Fruit fly (Drosophila melanogaster) whole organism, prepupa: ENCODE results near the gene dsf.

Source experiments
- Blimp-1 ChIP-seq: fragments of 200-800 bp; sonication (Bioruptor generic); optimal IDR thresholded peaks from 3 replicates; lab custom pipeline; 2017; ENCODE audit warnings: missing biosample characterization, missing genetic modification characterization, mild to moderate bottlenecking, moderate library complexity, missing genetic modification reagents
- CG10631 ChIP-seq: fragments of 200-800 bp; sonication (Bioruptor generic); optimal IDR thresholded peaks from 2 replicates; lab custom pipeline; 2016; ENCODE audit warnings: missing biosample characterization, missing genetic modification characterization
- CG10669 ChIP-seq: fragments of 200-800 bp; sonication (Bioruptor generic); optimal IDR thresholded peaks from 3 replicates; lab custom pipeline; 2018; ENCODE audit warnings: missing biosample characterization, mild to moderate bottlenecking, missing genetic modification characterization, moderate library complexity
- CG11762 ChIP-seq: fragments of 200-800 bp; sonication (Bioruptor generic); optimal IDR thresholded peaks from 3 replicates; lab custom pipeline; 2016; ENCODE audit warnings: missing biosample characterization, missing genetic modification characterization; ENCODE audit not compliant: insufficient read depth
- CG11902 ChIP-seq: fragments of 200-800 bp; sonication (Bioruptor generic); optimal IDR thresholded peaks from 3 replicates; lab custom pipeline; 2016; ENCODE audit warnings: missing biosample characterization, missing genetic modification characterization
- CG15336 ChIP-seq: fragments of 200-800 bp; sonication (Bioruptor generic); IDR thresholded peaks from 2 replicates; pipeline ENCODE4 v1.3.6; 2022; ENCODE audit warnings: missing biosample characterization, missing genetic modification characterization
- CG1621 ChIP-seq: fragments of 200-800 bp; sonication (Bioruptor generic); optimal IDR thresholded peaks from 3 replicates; lab custom pipeline; 2018; ENCODE audit warnings: missing biosample characterization, mild to moderate bottlenecking, missing genetic modification characterization
- CG16779 ChIP-seq: fragments of 200-800 bp; sonication (Bioruptor generic); optimal IDR thresholded peaks from 3 replicates; lab custom pipeline; 2017; ENCODE audit warnings: missing biosample characterization, mild to moderate bottlenecking, missing genetic modification characterization
- CG34406 ChIP-seq: fragments of 200-800 bp; sonication (Bioruptor generic); optimal IDR thresholded peaks from 3 replicates; lab custom pipeline; 2016; ENCODE audit warnings: missing biosample characterization, missing genetic modification characterization
- CG4318 ChIP-seq: fragments of 200-800 bp; sonication (Bioruptor generic); optimal IDR thresholded peaks from 3 replicates; lab custom pipeline; 2017; ENCODE audit warnings: missing biosample characterization, mild to moderate bottlenecking, missing genetic modification characterization
- CG6276 ChIP-seq: fragments of 200-800 bp; sonication (Bioruptor generic); optimal IDR thresholded peaks from 2 replicates; lab custom pipeline; 2017; ENCODE audit warnings: missing biosample characterization, mild to moderate bottlenecking, missing genetic modification characterization
- CG6808 ChIP-seq: fragments of 200-800 bp; sonication (Bioruptor generic); optimal IDR thresholded peaks from 3 replicates; lab custom pipeline; 2017; ENCODE audit warnings: missing biosample characterization, missing genetic modification characterization, mild to moderate bottlenecking, moderate library complexity, missing genetic modification reagents
- CG6854 ChIP-seq: fragments of 200-800 bp; sonication (Bioruptor generic); optimal IDR thresholded peaks from 2 replicates; lab custom pipeline; 2017; ENCODE audit warnings: missing biosample characterization, mild to moderate bottlenecking, missing genetic modification characterization
- CG7368 ChIP-seq: fragments of 200-800 bp; sonication (Bioruptor generic); optimal IDR thresholded peaks from 3 replicates; lab custom pipeline; 2016; ENCODE audit warnings: missing biosample characterization, missing genetic modification characterization
- CG8319 ChIP-seq: fragments of 200-800 bp; sonication (Bioruptor generic); optimal IDR thresholded peaks from 3 replicates; lab custom pipeline; 2016; ENCODE audit warnings: missing biosample characterization, missing genetic modification characterization
- CG8632 ChIP-seq: fragments of 200-800 bp; sonication (Bioruptor generic); optimal IDR thresholded peaks from 3 replicates; lab custom pipeline; 2016; ENCODE audit warnings: missing biosample characterization, missing genetic modification characterization
- Eip75B ChIP-seq: fragments of 200-800 bp; sonication (Bioruptor generic); optimal IDR thresholded peaks from 3 replicates; lab custom pipeline; 2016; ENCODE audit warnings: missing biosample characterization, missing genetic modification characterization
- Hr39 ChIP-seq: fragments of 200-800 bp; sonication (Bioruptor generic); optimal IDR thresholded peaks from 2 replicates; lab custom pipeline; 2016; ENCODE audit warnings: missing biosample characterization, missing genetic modification characterization
- Smox ChIP-seq: fragments of 200-800 bp; sonication (Bioruptor generic); optimal IDR thresholded peaks from 3 replicates; lab custom pipeline; 2016; ENCODE audit warnings: missing biosample characterization, missing genetic modification characterization
- Sox102F ChIP-seq: fragments of 200-800 bp; sonication (Bioruptor generic); optimal IDR thresholded peaks from 2 replicates; lab custom pipeline; 2016; ENCODE audit warnings: missing biosample characterization, mild to moderate bottlenecking, missing genetic modification characterization
- Sox15 ChIP-seq: fragments of 200-800 bp; sonication (Bioruptor generic); optimal IDR thresholded peaks from 3 replicates; lab custom pipeline; 2016; ENCODE audit warnings: missing biosample characterization, missing genetic modification characterization
- achi ChIP-seq: fragments of 200-800 bp; sonication (Bioruptor generic); optimal IDR thresholded peaks from 3 replicates; lab custom pipeline; 2016; ENCODE audit warnings: missing biosample characterization, missing genetic modification characterization
- cyc ChIP-seq: fragments of 200-800 bp; sonication (Bioruptor generic); optimal IDR thresholded peaks from 3 replicates; lab custom pipeline; 2016; ENCODE audit warnings: missing biosample characterization, missing genetic modification characterization
- dac ChIP-seq: fragments of 200-800 bp; sonication (Bioruptor generic); optimal IDR thresholded peaks from 2 replicates; lab custom pipeline; 2017; ENCODE audit warnings: missing biosample characterization, mild to moderate bottlenecking, missing genetic modification characterization
- fkh ChIP-seq: fragments of 200-800 bp; sonication (Bioruptor generic); optimal IDR thresholded peaks from 3 replicates; lab custom pipeline; 2017; ENCODE audit warnings: missing biosample characterization, mild to moderate bottlenecking, missing genetic modification characterization, moderate library complexity
- pdm3 ChIP-seq: fragments of 200-800 bp; sonication (Bioruptor generic); optimal IDR thresholded peaks from 3 replicates; lab custom pipeline; 2016; ENCODE audit warnings: missing biosample characterization, missing genetic modification characterization
- salr ChIP-seq, 2 experiments: fragments of 200-800 bp; sonication (Bioruptor generic); optimal IDR thresholded peaks; 3 replicates each; lab custom pipeline; 2016 to 2018; ENCODE audit warnings: missing biosample characterization in 2 of 2, missing genetic modification characterization in 2 of 2, mild to moderate bottlenecking in 1 of 2
- ss ChIP-seq, 2 experiments: fragments of 200-800 bp; sonication (Bioruptor generic); optimal IDR thresholded peaks; 2 replicates in 1 of 2; 3 replicates in 1 of 2; lab custom pipeline; 2017 to 2018; ENCODE audit warnings: mild to moderate bottlenecking in 2 of 2, missing biosample characterization in 2 of 2, missing genetic modification characterization in 2 of 2, moderate library complexity in 1 of 2
- svp ChIP-seq: fragments of 200-800 bp; sonication (Bioruptor generic); peaks from one replicate; lab custom pipeline; 2016; ENCODE audit warnings: missing biosample characterization, missing genetic modification characterization

dsf gene

dm6 chr2L:5884674-5885073 lies 41.1 kb upstream of the dsf start, which contains the start of the genes Sfp26Ac and CG43185:
Gene Sfp26Ac (minus strand): TSS chr2L:5884774.
Gene CG43185 (plus strand): TSS chr2L:5884888.
- TF ChIP-seq Blimp-1 (no peak), Smox (GFP tag; lab: Kevin White, UChicago) (no peak), CG10669 (GFP tag; lab: Kevin White, UChicago) (no peak), cyc (GFP tag; lab: Kevin White, UChicago) (no peak), fkh (GFP tag; lab: Kevin White, UChicago) (no peak), CG4318 (GFP tag; lab: Kevin White, UChicago) (no peak)

- TF ChIP-seq Smox (GFP tag; lab: Kevin White, UChicago) (no peak), Eip75B (GFP tag; lab: Kevin White, UChicago) (no peak), svp (GFP tag; lab: Kevin White, UChicago) (no peak), ss (GFP tag; optimal IDR thresholded peaks at IDR 0.05; lab: Kevin White, UChicago) (no peak), CG10631 (GFP tag; lab: Kevin White, UChicago) (no peak), CG6854 (GFP tag; lab: Kevin White, UChicago) (no peak), CG11902 (no peak), CG6808 (GFP tag; lab: Kevin White, UChicago) (no peak), CG15336 (GFP tag; lab: Robert Waterston, UW) (no peak), CG1621 (tag; lab: Kevin White, UChicago) (no peak), salr (GFP tag; optimal IDR thresholded peaks at IDR 0.05; lab: Kevin White, UChicago) (no peak), Hr39 (GFP tag; lab: Kevin White, UChicago) (no peak), dac (GFP tag; lab: Kevin White, UChicago) (no peak), CG7368 (no peak), achi (GFP tag; lab: Kevin White, UChicago) (no peak), CG16779 (no peak), Blimp-1 (no peak), CG8632 (GFP tag; lab: Kevin White, UChicago) (no peak), CG8319 (no peak), CG11762 (GFP tag; lab: Kevin White, UChicago) (no peak)
Observed at dm6 chr2L:5885702-5886101, 40.0 kb upstream of the dsf start, which contains the start of gene CG9029. Gene CG9029 (plus strand): TSS chr2L:5886002.

dm6 chr2L:5886955-5887354 lies 38.8 kb upstream of the dsf start:
- peak; percentile 2 for TF ChIP-seq fkh (GFP tag; lab: Kevin White, UChicago)
- TF ChIP-seq Sox102F (GFP tag; lab: Kevin White, UChicago), result no peak

- TF ChIP-seq ss (GFP tag; optimal IDR thresholded peaks at IDR 0.05; lab: Kevin White, UChicago) (no peak), Hr39 (GFP tag; lab: Kevin White, UChicago) (no peak), CG34406 (GFP tag; lab: Kevin White, UChicago) (no peak), CG8319 (no peak), Sox15 (GFP tag; lab: Kevin White, UChicago) (no peak), pdm3 (GFP tag; lab: Kevin White, UChicago) (no peak), svp (GFP tag; lab: Kevin White, UChicago) (no peak), CG11902 (no peak)
Observed at dm6 chr2L:5890556-5890955, 35.2 kb upstream of the dsf start.

dm6 chr2L:5892762-5893161 lies 33.0 kb upstream of the dsf start, which contains the start of gene Acp26Ab:
Gene Acp26Ab (minus strand): TSS chr2L:5892862.
- TF ChIP-seq CG6808 (GFP tag; lab: Kevin White, UChicago) (no peak), CG8319 (no peak), CG34406 (GFP tag; lab: Kevin White, UChicago) (no peak), CG10631 (GFP tag; lab: Kevin White, UChicago) (no peak), Hr39 (GFP tag; lab: Kevin White, UChicago) (no peak), Blimp-1 (no peak), CG6276 (GFP tag; lab: Kevin White, UChicago) (no peak)

- TF ChIP-seq Sox15 (GFP tag; lab: Kevin White, UChicago) (no peak), svp (GFP tag; lab: Kevin White, UChicago) (peak; percentile 5)
- TF ChIP-seq, all 60 proteins: peak for 1
Observed at dm6 chr2L:5893796-5894195, 31.9 kb upstream of the dsf start, which contains the start of gene Acp26Aa. Gene Acp26Aa (minus strand): TSS chr2L:5893896.
